Fruit fly (Drosophila melanogaster): ENCODE measurements around the gene OdsH.
A peak's percentile ranks its signal among the peaks of the same experiment; 100 is the strongest.

OdsH gene

DNA sequence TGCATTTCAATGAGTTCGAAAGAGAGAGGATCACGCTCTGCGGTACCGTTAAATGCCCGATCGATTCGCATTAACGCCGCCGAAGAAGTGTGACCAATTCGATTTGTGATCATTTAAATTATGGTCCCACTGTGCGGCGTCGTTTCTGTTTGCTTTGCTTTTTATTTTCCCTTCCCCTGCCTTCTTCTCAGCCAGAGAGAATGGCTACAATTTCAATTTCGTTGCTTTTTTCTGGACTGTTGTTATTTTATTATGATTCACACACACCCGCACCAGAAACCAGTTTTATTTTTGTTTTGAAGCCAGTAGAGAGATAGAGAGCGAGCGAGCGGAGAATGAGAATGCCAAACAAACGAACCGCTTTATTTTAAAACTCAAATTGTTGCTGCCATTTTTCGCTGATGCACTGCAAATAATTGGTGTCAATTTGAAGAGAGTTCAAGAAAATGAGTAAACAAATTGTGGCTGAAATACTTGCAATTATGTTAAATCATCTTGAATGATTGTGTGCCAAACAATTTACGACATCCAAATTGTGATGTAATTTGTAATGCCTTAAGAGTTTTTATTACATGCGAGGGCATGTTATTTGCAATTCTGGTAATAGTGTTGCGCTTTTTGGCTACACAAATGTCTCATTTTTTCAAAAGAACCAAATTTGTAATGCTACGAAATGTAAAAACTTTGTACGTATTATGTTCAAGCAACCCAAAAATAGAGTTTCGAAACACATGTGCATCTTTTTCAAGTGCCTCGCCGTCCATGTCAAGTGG is 48.0 kb upstream of the OdsH start (continued):
- TF ChIP-seq PHDP (tag; optimal IDR thresholded peaks at IDR 0.05) (peak; percentile 47), kni (GFP tag; optimal IDR thresholded peaks at IDR 0.05) (peak; percentile 68), CG1647 (GFP tag; optimal IDR thresholded peaks at IDR 0.05) (no peak), Hey (tag; optimal IDR thresholded peaks at IDR 0.05) (no peak), ttk (GFP tag; IDR thresholded peaks at IDR 0.05) (no peak), ase (GFP tag; IDR thresholded peaks at IDR 0.05) (no peak), ac (GFP tag; optimal IDR thresholded peaks at IDR 0.05) (no peak), gcm (GFP tag; optimal IDR thresholded peaks at IDR 0.05) (peak; percentile 14), Dll (GFP tag; IDR thresholded peaks at IDR 0.05; ENCODE audit: partially characterized antibody) (0 out of 4 replicates have a peak, but pooled peaks have one; percentile 56), Taf1 (GFP tag; IDR thresholded peaks at IDR 0.05) (no peak), GATAe (GFP tag; conservative IDR thresholded peaks at IDR 0.05) (no peak), D19A (tag; optimal IDR thresholded peaks at IDR 0.05) (peak; percentile 23), danr (GFP tag; IDR thresholded peaks at IDR 0.05) (no peak), Fer1 (GFP tag; optimal IDR thresholded peaks at IDR 0.05) (peak; percentile 14), zfh1 (GFP tag; IDR thresholded peaks at IDR 0.05) (0 out of 3 replicates have a peak, but pooled peaks have one; percentile 45), Ssrp (tag; optimal IDR thresholded peaks at IDR 0.05) (peak; percentile 59), crp (GFP tag; optimal IDR thresholded peaks at IDR 0.05) (no peak), CG3838 (GFP tag; optimal IDR thresholded peaks at IDR 0.05) (no peak), dmrt11E (tag; optimal IDR thresholded peaks at IDR 0.05) (peak; percentile 42), D (optimal IDR thresholded peaks at IDR 0.05) (no peak), D (GFP tag; optimal IDR thresholded peaks at IDR 0.05) (peak; percentile 35), gem (tag; optimal IDR thresholded peaks at IDR 0.05) (peak; percentile 62), HLH4C (GFP tag; IDR thresholded peaks at IDR 0.05; ENCODE audit: partially characterized antibody) (0 out of 3 replicates have a peak, but pooled peaks have one; percentile 23), gt (GFP tag; IDR thresholded peaks at IDR 0.05) (no peak), dpn (GFP tag; optimal IDR thresholded peaks at IDR 0.05) (peak; percentile 30), bab2 (GFP tag; optimal IDR thresholded peaks at IDR 0.05) (peak; percentile 43), CG6272 (GFP tag; IDR thresholded peaks at IDR 0.05) (no peak), psq (GFP tag; optimal IDR thresholded peaks at IDR 0.05) (no peak), sc (optimal IDR thresholded peaks at IDR 0.05) (no peak), sc (GFP tag; optimal IDR thresholded peaks at IDR 0.05) (no peak), Opbp (GFP tag; IDR thresholded peaks at IDR 0.05; ENCODE audit: partially characterized antibody) (0 out of 3 replicates have a peak, but pooled peaks have one; percentile 38), cg (GFP tag; optimal IDR thresholded peaks at IDR 0.05) (peak; percentile 4), Camta (GFP tag; optimal IDR thresholded peaks at IDR 0.05) (peak; percentile 56), gcm2 (GFP tag; optimal IDR thresholded peaks at IDR 0.05) (no peak), CG6813 (GFP tag; optimal IDR thresholded peaks at IDR 0.05) (no peak), usp (GFP tag; optimal IDR thresholded peaks at IDR 0.05) (no peak), CG17912 (GFP tag; optimal IDR thresholded peaks at IDR 0.05) (no peak), CG12769 (tag; optimal IDR thresholded peaks at IDR 0.05) (peak; percentile 42), B-H2 (GFP tag; optimal IDR thresholded peaks at IDR 0.05) (no peak), schlank (tag; optimal IDR thresholded peaks at IDR 0.05) (no peak), gce (GFP tag; IDR thresholded peaks at IDR 0.05) (0 out of 3 replicates have a peak, but pooled peaks have one; percentile 30), CG9609 (GFP tag; optimal IDR thresholded peaks at IDR 0.05) (peak; percentile 26), CG10462 (GFP tag; optimal IDR thresholded peaks at IDR 0.05) (no peak), Sin3A (optimal IDR thresholded peaks at IDR 0.05) (no peak), CG12391 (tag; optimal IDR thresholded peaks at IDR 0.05) (peak; percentile 53), inv (GFP tag; IDR thresholded peaks at IDR 0.05; ENCODE audit: partially characterized antibody) (no peak), fd3F (GFP tag; optimal IDR thresholded peaks at IDR 0.05) (peak; percentile 28), CG2712 (tag; optimal IDR thresholded peaks at IDR 0.05) (peak; percentile 45), tio (GFP tag; optimal IDR thresholded peaks at IDR 0.05) (peak; percentile 45), wor (GFP tag; IDR thresholded peaks at IDR 0.05) (no peak)
